Worm (Caenorhabditis elegans): ENCODE data around the gene gsp-2.

The gsp-2 gene

DNA sequence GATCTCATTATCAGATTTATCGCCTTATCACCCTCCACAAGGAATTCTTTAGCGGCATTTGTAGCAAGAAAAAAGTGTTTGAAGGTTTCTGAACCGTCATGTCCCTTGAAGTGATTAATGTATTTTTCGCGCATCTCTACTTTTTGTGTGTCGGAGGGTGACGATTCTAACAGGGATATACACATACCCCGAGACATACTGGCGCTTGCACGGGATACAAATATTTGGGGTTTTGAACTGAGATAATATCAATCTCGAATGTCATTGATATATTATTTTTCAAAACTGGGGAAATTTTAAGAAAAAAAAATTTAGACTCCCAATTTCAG is 30.8 kb upstream of the gsp-2 start:
- no peak for TF ChIP-seq W03F9.2 (tag; optimal IDR thresholded peaks at IDR 0.05)
- TF ChIP-seq him-1 (tag; optimal IDR thresholded peaks at IDR 0.05) = no peak
- TF ChIP-seq dao-5 (tag; optimal IDR thresholded peaks at IDR 0.05) = no peak

DNA sequence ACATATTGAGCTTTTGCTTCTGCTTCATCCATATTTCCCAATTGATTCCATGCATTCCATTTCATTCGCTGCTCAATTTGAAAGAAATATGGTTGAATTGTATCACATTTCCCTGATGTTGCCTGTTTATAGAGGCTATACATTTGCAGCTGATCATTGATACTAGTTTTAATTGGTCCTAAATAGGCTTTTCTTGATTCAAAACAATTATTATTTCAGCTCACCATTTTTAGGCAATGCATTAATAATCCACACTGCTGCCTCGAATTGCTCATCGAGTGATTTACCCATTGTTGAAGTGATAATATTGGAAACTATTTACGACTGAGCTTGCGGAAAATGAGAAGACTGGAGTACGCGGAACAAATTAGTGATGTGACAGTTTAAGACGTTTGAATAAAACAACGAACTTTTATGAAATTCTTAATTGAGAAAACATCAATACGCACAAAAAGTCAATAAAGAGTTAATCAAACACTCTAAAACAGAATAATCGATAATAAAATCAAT is 27.7 kb upstream of the gsp-2 start, which contains the start of gene acbp-4:
Gene acbp-4 (minus strand): TSS at position 510 of the 510 bp plus-strand sequence.
- TF ChIP-seq dao-5 (tag; optimal IDR thresholded peaks at IDR 0.05) = no peak
- TF ChIP-seq him-1 (tag; optimal IDR thresholded peaks at IDR 0.05) = no peak
- TF ChIP-seq W03F9.2 (tag; optimal IDR thresholded peaks at IDR 0.05) = no peak

DNA sequence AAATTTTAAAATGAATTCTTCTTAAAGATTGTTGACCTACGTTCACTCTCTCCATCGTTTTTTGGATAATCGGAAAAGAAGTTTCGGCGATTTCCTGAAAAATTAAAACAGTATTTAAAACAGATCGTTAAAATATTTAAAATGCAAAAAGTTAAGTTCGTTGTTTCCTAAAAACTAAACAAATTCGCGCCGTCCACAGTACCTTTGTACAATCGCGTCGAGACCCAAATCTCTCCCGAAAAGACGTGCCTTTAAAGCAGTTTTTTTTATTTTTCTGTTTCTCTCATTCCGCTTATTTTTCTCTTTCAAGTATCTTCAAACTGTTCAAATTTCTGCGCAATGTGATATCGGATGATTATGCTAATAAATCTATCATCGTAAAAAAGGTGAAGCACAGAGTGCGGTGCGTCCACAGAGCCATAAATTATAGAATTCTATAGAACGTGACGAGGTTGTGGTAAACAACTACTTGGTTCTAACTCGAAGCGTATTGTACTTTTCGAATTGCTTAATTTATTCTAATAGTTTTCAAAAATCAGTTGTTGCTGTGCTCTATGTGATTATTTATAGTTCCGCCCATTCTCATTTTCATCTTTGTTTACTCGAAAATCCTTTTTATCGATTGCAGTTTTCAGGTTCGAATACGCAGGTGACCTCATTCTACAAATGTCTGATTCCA is 25.6 kb upstream of the gsp-2 start, which contains the start of the genes F56C9.6 and F56C9.3:
Gene F56C9.6 (minus strand): TSS at position 112 of the 679 bp plus-strand sequence.
Gene F56C9.3 (plus strand): TSS at position 629 of the 679 bp plus-strand sequence.
- no peak for TF ChIP-seq him-1 (tag; optimal IDR thresholded peaks at IDR 0.05)
- TF ChIP-seq dao-5 (tag; optimal IDR thresholded peaks at IDR 0.05) = no peak
- no peak for TF ChIP-seq W03F9.2 (tag; optimal IDR thresholded peaks at IDR 0.05)

ce11 chrIII:7314473-7314872 is 21.9 kb upstream of the gsp-2 start:
- TF ChIP-seq him-1 (tag; optimal IDR thresholded peaks at IDR 0.05) = no peak
- TF ChIP-seq W03F9.2 (tag; optimal IDR thresholded peaks at IDR 0.05) = no peak

- TF ChIP-seq W03F9.2 (tag; optimal IDR thresholded peaks at IDR 0.05) = no peak
These were observed 21.4 kb upstream of the gsp-2 start, which contains the start of gene nspg-6 for ce11 chrIII:7314927-7315547. Gene nspg-6, minus strand, starts transcription at chrIII:7314977.

DNA sequence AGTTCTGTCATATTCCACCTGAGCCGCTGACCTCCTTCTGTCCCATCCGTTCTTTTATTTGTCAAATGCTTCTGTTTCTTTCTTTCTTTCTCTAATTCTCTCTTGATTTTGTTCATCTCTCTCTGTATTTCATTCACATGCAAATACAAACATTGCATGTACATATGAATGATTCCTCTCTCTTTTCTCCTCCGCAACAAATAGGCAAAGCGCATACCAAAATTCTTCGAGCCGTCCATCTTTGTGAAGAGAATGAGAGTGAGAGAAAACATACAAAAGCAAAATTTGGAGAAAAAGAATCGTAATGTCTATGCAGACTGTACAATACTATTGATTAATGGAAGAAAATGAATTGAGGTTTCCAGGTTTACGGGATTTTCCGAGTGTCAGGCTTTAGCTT is 19.0 kb upstream of the gsp-2 start:
- TF ChIP-seq W03F9.2 (tag; optimal IDR thresholded peaks at IDR 0.05) (no peak), dao-5 (tag; optimal IDR thresholded peaks at IDR 0.05) (no peak), him-1 (tag; optimal IDR thresholded peaks at IDR 0.05) (no peak)

ce11 chrIII:7319390-7319789 is 17.0 kb upstream of the gsp-2 start, which contains the start of gene F56C9.8:
Gene F56C9.8, minus strand, starts transcription at chrIII:7319509.
- TF ChIP-seq dao-5 (tag; optimal IDR thresholded peaks at IDR 0.05) (no peak), W03F9.2 (tag; optimal IDR thresholded peaks at IDR 0.05) (no peak), him-1 (tag; optimal IDR thresholded peaks at IDR 0.05) (no peak)

ce11 chrIII:7322018-7322417 is 14.4 kb upstream of the gsp-2 start:
- TF ChIP-seq him-1 (tag; optimal IDR thresholded peaks at IDR 0.05) = no peak
- TF ChIP-seq W03F9.2 (tag; optimal IDR thresholded peaks at IDR 0.05) = no peak
- no peak for TF ChIP-seq dao-5 (tag; optimal IDR thresholded peaks at IDR 0.05)

DNA sequence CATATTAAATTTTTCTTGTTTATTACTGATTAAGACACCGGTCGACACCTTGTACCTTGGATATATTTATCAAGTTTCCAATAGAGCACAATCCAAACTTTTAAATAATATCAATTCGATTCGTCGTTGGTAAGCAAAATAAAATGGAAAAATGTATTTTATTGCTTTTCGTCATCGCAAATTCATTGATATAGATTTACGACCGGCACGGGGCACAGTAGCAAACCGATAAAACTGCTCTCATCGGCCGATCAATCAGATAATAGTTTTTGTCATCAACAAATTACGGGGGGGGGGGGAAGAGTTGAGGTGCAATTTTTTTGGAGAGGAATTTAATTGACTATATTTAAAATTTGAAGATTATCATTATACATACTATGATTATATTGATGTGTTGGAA is 13.1 kb upstream of the gsp-2 start:
- TF ChIP-seq him-1 (tag; optimal IDR thresholded peaks at IDR 0.05) (no peak), W03F9.2 (tag; optimal IDR thresholded peaks at IDR 0.05) (no peak), dao-5 (tag; optimal IDR thresholded peaks at IDR 0.05) (no peak)

ce11 chrIII:7329155-7329732 is 7.1 kb upstream of the gsp-2 start, which contains the start of gene lab-2:
Gene lab-2, minus strand, starts transcription at chrIII:7329607.
- TF ChIP-seq dao-5 (tag; optimal IDR thresholded peaks at IDR 0.05) = no peak
- TF ChIP-seq him-1 (tag; optimal IDR thresholded peaks at IDR 0.05) = no peak
- no peak for TF ChIP-seq W03F9.2 (tag; optimal IDR thresholded peaks at IDR 0.05)

DNA sequence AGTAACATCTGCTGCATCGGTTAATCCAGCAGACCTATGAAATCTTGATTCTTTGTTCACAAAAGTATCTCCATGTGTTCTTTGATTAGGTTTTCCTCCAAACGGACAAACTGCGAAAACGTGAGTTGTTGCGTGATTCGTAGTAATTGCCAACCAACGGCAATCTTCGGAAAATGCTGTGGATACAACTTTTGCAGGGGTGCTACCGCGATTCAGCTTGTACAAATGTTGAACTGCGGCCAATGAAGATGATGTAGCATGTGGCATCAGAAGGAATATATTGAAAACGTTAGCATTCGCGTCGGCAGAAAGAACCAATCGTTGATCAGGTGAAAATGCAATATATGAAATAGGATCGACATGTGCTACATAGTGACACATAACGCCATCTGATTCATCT is 4.7 kb upstream of the gsp-2 start:
- TF ChIP-seq W03F9.2 (tag; optimal IDR thresholded peaks at IDR 0.05) (no peak), dao-5 (tag; optimal IDR thresholded peaks at IDR 0.05) (no peak), him-1 (tag; optimal IDR thresholded peaks at IDR 0.05) (no peak)

DNA sequence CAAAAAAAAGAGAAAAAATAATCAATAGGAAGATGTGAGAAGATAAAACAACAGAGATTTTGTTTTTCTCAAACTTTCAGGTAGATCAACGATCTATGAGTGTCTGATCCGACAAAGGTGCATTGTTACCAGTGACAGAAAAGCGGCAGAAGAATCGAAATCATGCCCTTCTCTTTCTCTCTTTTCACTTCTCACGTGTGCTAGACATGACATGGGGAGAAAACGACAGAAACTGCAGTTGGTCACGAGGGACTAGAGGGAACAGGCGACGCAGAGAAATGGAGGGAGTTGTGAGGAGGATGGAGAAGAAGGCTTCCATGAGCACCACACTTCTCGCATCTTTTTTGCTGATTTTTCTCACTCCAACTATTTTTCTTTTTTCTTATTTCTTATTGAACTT is 1.2 kb upstream of the gsp-2 start, which contains the start of gene F56C9.10:
Gene F56C9.10 (minus strand): TSS at position 97 of the 400 bp plus-strand sequence.
- TF ChIP-seq him-1 (tag; optimal IDR thresholded peaks at IDR 0.05) (no peak), W03F9.2 (tag; optimal IDR thresholded peaks at IDR 0.05) (peak; percentile 85)

ce11 chrIII:7338009-7338408 is 1.6 kb downstream of the gsp-2 start:
- TF ChIP-seq him-1 (tag; optimal IDR thresholded peaks at IDR 0.05) = no peak
- no peak for TF ChIP-seq W03F9.2 (tag; optimal IDR thresholded peaks at IDR 0.05)
- TF ChIP-seq dao-5 (tag; optimal IDR thresholded peaks at IDR 0.05) = no peak

ce11 chrIII:7338693-7339092 is 2.3 kb downstream of the gsp-2 start, which contains the start of gene kap-1:
Gene kap-1, plus strand, starts transcription at chrIII:7338835.
- no peak for TF ChIP-seq W03F9.2 (tag; optimal IDR thresholded peaks at IDR 0.05)
- TF ChIP-seq him-1 (tag; optimal IDR thresholded peaks at IDR 0.05) = no peak
- no peak for TF ChIP-seq dao-5 (tag; optimal IDR thresholded peaks at IDR 0.05)

Measured in whole organism, L4/young adult.